Worm (Caenorhabditis elegans): Measurements from ENCODE around the gene W06A7.2.

- TF ChIP-seq snpc-4 (tag; optimal IDR thresholded peaks at IDR 0.05), result no peak
- no peak for TF ChIP-seq ama-1 (optimal IDR thresholded peaks at IDR 0.05)
- no peak for TF ChIP-seq aly-2 (tag; optimal IDR thresholded peaks at IDR 0.05)
- TF ChIP-seq pag-3 (tag; optimal IDR thresholded peaks at IDR 0.05; ENCODE audit: borderline replicate concordance, insufficient read depth), result peak; percentile 33
- TF ChIP-seq mep-1 (tag; optimal IDR thresholded peaks at IDR 0.05), result no peak
- TF ChIP-seq ztf-11 (tag; optimal IDR thresholded peaks at IDR 0.05), result no peak
- TF ChIP-seq xbp-1 (tag; optimal IDR thresholded peaks at IDR 0.05), result no peak
- TF ChIP-seq ceh-63 (GFP tag; optimal IDR thresholded peaks at IDR 0.05), result no peak
- TF ChIP-seq sptf-1 (tag; optimal IDR thresholded peaks at IDR 0.05), result no peak
Observed at ce11 chrV:14800402-14800801, 21.3 kb upstream of the W06A7.2 start.
